Worm (Caenorhabditis elegans): Measurements from ENCODE around the gene C13A2.6.

- TF ChIP-seq pha-4 (tag; optimal IDR thresholded peaks at IDR 0.05) (no peak), ceh-43 (GFP tag; optimal IDR thresholded peaks at IDR 0.05) (no peak), unc-62 (GFP tag; optimal IDR thresholded peaks at IDR 0.05) (no peak), nhr-76 (tag; optimal IDR thresholded peaks at IDR 0.05) (no peak), elt-1 (tag; optimal IDR thresholded peaks at IDR 0.05; ENCODE audit: borderline replicate concordance, insufficient read depth) (no peak), bed-3 (GFP tag; optimal IDR thresholded peaks at IDR 0.05) (no peak), sem-2 (GFP tag; optimal IDR thresholded peaks at IDR 0.05) (no peak), ztf-11 (tag; optimal IDR thresholded peaks at IDR 0.05) (no peak)
Observed at ce11 chrV:7237094-7237132, 32.6 kb upstream of the C13A2.6 start, which contains the start of gene hpo-9.
